Worm (Caenorhabditis elegans) whole organism, L3 larva: ENCODE data around the gene R53.5.

Experiments used
- ama-1 ChIP-seq: fragments of 150-350 bp; optimal IDR thresholded peaks from 2 replicates; lab custom pipeline; 2018
- ceh-28 ChIP-seq: fragments of 150-350 bp; optimal IDR thresholded peaks from 2 replicates; lab custom pipeline; 2014; ENCODE audit warnings: missing biosample characterization, missing genetic modification reagents, missing genetic modification characterization
- egl-5 ChIP-seq: fragments of 150-350 bp; optimal IDR thresholded peaks from 2 replicates; lab custom pipeline; 2017; ENCODE audit warnings: missing biosample characterization, missing genetic modification reagents, missing genetic modification characterization, inconsistent platforms
- elt-2 ChIP-seq: sonication (generic microtip); optimal IDR thresholded peaks from 2 replicates; lab custom pipeline; 2016; ENCODE audit warnings: missing genetic modification reagents, mild to moderate bottlenecking, missing genetic modification characterization, missing compliant biosample characterization
- fos-1 ChIP-seq: fragments of 150-350 bp; optimal IDR thresholded peaks from 2 replicates; lab custom pipeline; 2014; ENCODE audit warnings: missing biosample characterization, missing genetic modification characterization
- lin-39 ChIP-seq: fragments of 150-350 bp; optimal IDR thresholded peaks from 2 replicates; lab custom pipeline; 2018; ENCODE audit warnings: missing biosample characterization, missing genetic modification reagents, missing genetic modification characterization
- lsy-12 ChIP-seq: sonication (generic microtip); optimal IDR thresholded peaks from 2 replicates; lab custom pipeline; 2016; ENCODE audit warnings: mild to moderate bottlenecking, missing genetic modification characterization, missing compliant biosample characterization
- nfya-1 ChIP-seq: sonication (generic microtip); optimal IDR thresholded peaks from 2 replicates; lab custom pipeline; 2017; ENCODE audit warnings: missing genetic modification characterization, mild to moderate bottlenecking, missing compliant biosample characterization, antibody characterized with exemption, moderate library complexity; ENCODE audit not compliant: insufficient read depth
- nhr-11 ChIP-seq: fragments of 150-350 bp; optimal IDR thresholded peaks from 2 replicates; lab custom pipeline; 2014; ENCODE audit warnings: missing biosample characterization, missing genetic modification characterization
- pqm-1 ChIP-seq: fragments of 150-350 bp; optimal IDR thresholded peaks from 2 replicates; lab custom pipeline; 2017; ENCODE audit warnings: missing biosample characterization, missing genetic modification characterization, inconsistent platforms
- unc-39 ChIP-seq: sonication (generic microtip); optimal IDR thresholded peaks from 4 replicates; lab custom pipeline; 2017; ENCODE audit warnings: missing biosample characterization, missing genetic modification characterization
- unc-62 ChIP-seq: fragments of 150-350 bp; sonication (generic microtip); optimal IDR thresholded peaks from 4 replicates; lab custom pipeline; 2014; ENCODE audit warnings: missing biosample characterization, missing genetic modification reagents, missing genetic modification characterization
- zag-1 ChIP-seq: fragments of 150-350 bp; optimal IDR thresholded peaks from 2 replicates; lab custom pipeline; 2014; ENCODE audit warnings: missing biosample characterization, missing genetic modification characterization
- ztf-4 ChIP-seq: fragments of 150-350 bp; optimal IDR thresholded peaks from 2 replicates; lab custom pipeline; 2014; ENCODE audit warnings: missing biosample characterization, missing genetic modification characterization

- no peak for TF ChIP-seq lin-39 (tag; lab: Kevin White, UChicago)
- no peak for TF ChIP-seq ztf-4 (tag; lab: Kevin White, UChicago)
- TF ChIP-seq ceh-28 (tag; lab: Kevin White, UChicago), result no peak
- no peak for TF ChIP-seq ama-1
- TF ChIP-seq lsy-12 (tag; lab: Kevin White, UChicago), result no peak
- no peak for TF ChIP-seq unc-62
- no peak for TF ChIP-seq elt-2 (tag; lab: Kevin White, UChicago)
- no peak for TF ChIP-seq zag-1
- no peak for TF ChIP-seq unc-39 (tag; lab: Kevin White, UChicago)
- no peak for TF ChIP-seq nhr-11 (tag; lab: Kevin White, UChicago)
- no peak for TF ChIP-seq nfya-1 (tag; lab: Kevin White, UChicago)
- no peak for TF ChIP-seq pqm-1 (tag; lab: Kevin White, UChicago)
- TF ChIP-seq egl-5 (tag; lab: Kevin White, UChicago), result no peak
- TF ChIP-seq fos-1, result no peak
Measured at ce11 chrII:9992474-9992873, 22.2 kb upstream of the R53.5 start.
